Worm (Caenorhabditis elegans): Measurements from ENCODE around the gene C55C3.4.

Gene C55C3.4

ce11 chrIV:5655966-5656389 lies 22.0 kb downstream of the C55C3.4 start (continued):
- peak in 2 of 3 experiments; percentile 37 to 54 for TF ChIP-seq ceh-82 (tag; optimal IDR thresholded peaks at IDR 0.05)
- no peak for TF ChIP-seq pag-3 (tag; optimal IDR thresholded peaks at IDR 0.05; ENCODE audit: borderline replicate concordance, insufficient read depth)
- TF ChIP-seq nhr-28 (tag; optimal IDR thresholded peaks at IDR 0.05): peak; percentile 31
- peak; percentile 44 to 53 for TF ChIP-seq lsy-2 (tag; optimal IDR thresholded peaks at IDR 0.05)
- TF ChIP-seq swsn-7 (tag; optimal IDR thresholded peaks at IDR 0.05): peak; percentile 32
- peak; percentile 83 for TF ChIP-seq zip-4 (GFP tag; optimal IDR thresholded peaks at IDR 0.05)
- no peak for TF ChIP-seq elt-2 (tag; optimal IDR thresholded peaks at IDR 0.05)
- peak; percentile 79 for TF ChIP-seq nhr-71 (tag; optimal IDR thresholded peaks at IDR 0.05)
- TF ChIP-seq lin-13 (GFP tag; optimal IDR thresholded peaks at IDR 0.05): peak; percentile 47
- peak; percentile 55 for TF ChIP-seq jun-1 (tag; optimal IDR thresholded peaks at IDR 0.05)
- TF ChIP-seq pax-3 (tag; optimal IDR thresholded peaks at IDR 0.05): no peak
- peak; percentile 21 for TF ChIP-seq ztf-4 (tag; optimal IDR thresholded peaks at IDR 0.05)
- TF ChIP-seq nhr-19 (GFP tag; conservative IDR thresholded peaks at IDR 0.05): peak; percentile 60
- TF ChIP-seq snu-23 (GFP tag; optimal IDR thresholded peaks at IDR 0.05): peak; percentile 79
- peak; percentile 60 to 78 (median 75) for TF ChIP-seq dpl-1 (GFP tag; optimal IDR thresholded peaks at IDR 0.05)
- no peak for TF ChIP-seq mab-9 (GFP tag; IDR thresholded peaks at IDR 0.05)
- peak; percentile 34 for TF ChIP-seq nhr-47 (tag; optimal IDR thresholded peaks at IDR 0.05)
- no peak for TF ChIP-seq unc-86 (tag; optimal IDR thresholded peaks at IDR 0.05)
- peak; percentile 73 to 84 for TF ChIP-seq lin-35 (GFP tag; optimal IDR thresholded peaks at IDR 0.05)
- no peak for TF ChIP-seq hlh-4 (tag; optimal IDR thresholded peaks at IDR 0.05)
- peak; percentile 26 for TF ChIP-seq irx-1 (tag; optimal IDR thresholded peaks at IDR 0.05)
- peak; percentile 31 for TF ChIP-seq rnt-1 (tag; optimal IDR thresholded peaks at IDR 0.05)
- TF ChIP-seq nhr-85 (tag): peak; percentile 95

DNA sequence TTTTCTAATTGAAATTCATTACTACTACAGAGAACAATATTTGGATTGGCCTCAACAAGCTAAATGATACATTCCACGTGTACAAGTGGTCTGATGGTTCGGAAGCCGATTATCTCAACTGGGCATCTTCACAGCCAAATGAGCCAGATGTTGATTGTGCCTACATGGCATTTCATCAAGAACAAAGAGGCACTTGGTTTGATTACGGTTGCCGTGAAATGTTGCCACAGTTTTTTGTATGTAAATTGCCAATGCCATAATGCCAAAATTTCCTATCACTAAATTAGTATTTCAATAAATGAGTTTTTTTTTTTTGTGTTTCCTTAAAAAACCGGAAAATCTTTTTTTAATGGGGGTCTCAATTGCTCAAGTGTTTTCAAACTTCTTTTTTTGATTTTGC lies 23.3 kb downstream of the C55C3.4 start:
- TF ChIP-seq nhr-85 (tag): peak; percentile 40
- TF ChIP-seq alr-1 (tag; optimal IDR thresholded peaks at IDR 0.05; ENCODE audit: borderline replicate concordance): no peak

DNA sequence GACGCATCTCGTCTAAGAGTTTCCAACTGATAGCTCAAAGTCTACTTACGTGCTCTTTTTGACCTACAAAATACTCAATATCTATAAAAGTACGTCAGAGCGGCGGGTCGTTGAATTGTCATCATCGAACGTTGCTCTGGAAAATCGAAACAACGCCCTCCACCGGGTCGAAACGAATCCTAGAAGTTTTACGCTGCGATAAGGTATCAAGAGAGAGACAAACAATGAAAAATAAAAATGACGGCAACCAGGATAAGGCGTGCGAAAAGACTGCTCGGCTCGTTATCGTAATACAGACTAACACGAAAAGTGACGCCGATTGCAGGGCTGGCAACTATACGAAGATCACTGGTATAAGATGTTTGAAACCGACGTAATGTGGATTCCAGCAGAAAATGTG lies 23.7 kb downstream of the C55C3.4 start:
- TF ChIP-seq nhr-11 (tag; optimal IDR thresholded peaks at IDR 0.05) (no peak), lin-35 (GFP tag; optimal IDR thresholded peaks at IDR 0.05) (peak in 1 of 2 experiments; percentile 0), ceh-90 (tag; optimal IDR thresholded peaks at IDR 0.05) (no peak), elt-2 (tag; optimal IDR thresholded peaks at IDR 0.05) (peak; percentile 58), ztf-4 (tag; optimal IDR thresholded peaks at IDR 0.05) (no peak), nhr-71 (tag; optimal IDR thresholded peaks at IDR 0.05) (peak; percentile 10), sptf-1 (tag; optimal IDR thresholded peaks at IDR 0.05) (no peak), lin-14 (GFP tag; optimal IDR thresholded peaks at IDR 0.05) (peak; percentile 22), pqm-1 (tag; optimal IDR thresholded peaks at IDR 0.05) (peak; percentile 11), nhr-90 (tag; optimal IDR thresholded peaks at IDR 0.05; ENCODE audit: poor library complexity) (no peak), jun-1 (tag; optimal IDR thresholded peaks at IDR 0.05) (no peak), zag-1 (tag; optimal IDR thresholded peaks at IDR 0.05) (no peak)

DNA sequence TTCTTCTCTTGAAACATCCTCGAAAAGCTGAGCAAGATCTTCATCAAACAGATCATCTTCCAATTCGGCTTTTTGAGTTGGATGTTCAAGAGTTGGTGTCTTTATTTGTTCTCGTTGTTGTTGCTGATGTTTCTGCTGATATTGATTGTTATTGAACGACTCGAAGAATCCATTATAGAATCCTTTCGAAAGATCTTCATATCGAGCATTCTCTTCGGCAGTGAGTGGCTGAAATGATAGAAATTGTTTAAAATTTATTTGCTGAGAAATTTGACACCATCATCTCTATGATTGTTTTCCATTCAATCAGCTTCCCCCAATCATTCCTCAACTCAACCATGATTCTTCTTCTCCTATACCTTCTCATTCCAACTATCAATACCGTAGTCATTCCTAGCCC lies 24.3 kb downstream of the C55C3.4 start, which contains the start of gene clec-178:
TSS of gene clec-178 (plus strand) at position 301 of the 400 bp plus-strand sequence.
- TF ChIP-seq ceh-88 (GFP tag; IDR thresholded peaks at IDR 0.05) (no peak), isw-1 (GFP tag; IDR thresholded peaks at IDR 0.05) (no peak), rnt-1 (tag; optimal IDR thresholded peaks at IDR 0.05) (no peak)

- TF ChIP-seq efl-1 (optimal IDR thresholded peaks at IDR 0.05) (no peak), efl-1 (GFP tag; optimal IDR thresholded peaks at IDR 0.05 in 1 of 2) (peak in 1 of 2 experiments; percentile 85), lir-3 (tag; optimal IDR thresholded peaks at IDR 0.05; ENCODE audit: poor library complexity) (no peak), hlh-17 (GFP tag; optimal IDR thresholded peaks at IDR 0.05; ENCODE audit: borderline replicate concordance) (no peak), mep-1 (tag; optimal IDR thresholded peaks at IDR 0.05) (no peak), lin-14 (GFP tag; optimal IDR thresholded peaks at IDR 0.05) (no peak), C34B4.2 (tag; optimal IDR thresholded peaks at IDR 0.05) (no peak)
Measured at ce11 chrIV:5652811-5653483, 25.0 kb downstream of the C55C3.4 start.

All from whole organism, L1 larva.